Fruit fly (Drosophila melanogaster) whole organism, wandering third instar larva: ENCODE data around the gene CG6290.

Experiments used
- CG32264 ChIP-seq: fragments of 200-800 bp; sonication (Bioruptor generic); optimal IDR thresholded peaks from 2 replicates; lab custom pipeline; 2016; ENCODE audit warnings: missing biosample characterization, missing genetic modification characterization
- CG9705 ChIP-seq: fragments of 200-800 bp; sonication (Bioruptor generic); optimal IDR thresholded peaks from 2 replicates; lab custom pipeline; 2018; ENCODE audit warnings: missing biosample characterization, mild to moderate bottlenecking, missing genetic modification characterization
- CrebA ChIP-seq: fragments of 200-800 bp; sonication (Bioruptor generic); optimal IDR thresholded peaks from 2 replicates; lab custom pipeline; 2016; ENCODE audit warnings: missing biosample characterization, mild to moderate bottlenecking, missing genetic modification characterization, borderline replicate concordance
- GATAd ChIP-seq: sonication (Bioruptor generic); optimal IDR thresholded peaks from 2 replicates; lab custom pipeline; 2016; ENCODE audit warnings: missing biosample characterization, missing genetic modification characterization
- HLH106 ChIP-seq: fragments of 200-800 bp; optimal IDR thresholded peaks from 3 replicates; lab custom pipeline; 2019; ENCODE audit warnings: missing biosample characterization, mild to moderate bottlenecking, missing genetic modification characterization, moderate library complexity
- Hr78 ChIP-seq: fragments of >200 bp; optimal IDR thresholded peaks from 2 replicates; lab custom pipeline; 2017; ENCODE audit warnings: missing biosample characterization, missing genetic modification characterization
- Hr83 ChIP-seq: fragments of 200-300 bp; sonication (Bioruptor generic); optimal IDR thresholded peaks from 2 replicates; lab custom pipeline; 2016; ENCODE audit warnings: missing biosample characterization, mild to moderate bottlenecking, missing genetic modification characterization, moderate library complexity; ENCODE audit not compliant: poor library complexity, severe bottlenecking
- Mio ChIP-seq: sonication (Bioruptor generic); optimal IDR thresholded peaks from 2 replicates; lab custom pipeline; 2016; ENCODE audit warnings: missing biosample characterization, missing genetic modification characterization
- Myc ChIP-seq: fragments of >200 bp; optimal IDR thresholded peaks from 2 replicates; lab custom pipeline; 2017
- N ChIP-seq: fragments of >200 bp; optimal IDR thresholded peaks from 2 replicates; lab custom pipeline; 2018; ENCODE audit warnings: missing biosample characterization, missing external identifiers, missing genetic modification characterization
- OdsH ChIP-seq: fragments of 200-800 bp; sonication (Bioruptor generic); optimal IDR thresholded peaks from 2 replicates; lab custom pipeline; 2016; ENCODE audit warnings: missing biosample characterization, mild to moderate bottlenecking, missing genetic modification characterization
- Rel ChIP-seq, 2 experiments: fragments of 200-800 bp; sonication (Bioruptor generic) in 1 of 2; optimal IDR thresholded peaks; 2 replicates in 1 of 2; 3 replicates in 1 of 2; lab custom pipeline; 2016 to 2019; ENCODE audit warnings: mild to moderate bottlenecking in 2 of 2, missing biosample characterization in 2 of 2, missing genetic modification characterization in 2 of 2, moderate library complexity in 1 of 2
- Sp1 ChIP-seq: fragments of 200-800 bp; sonication (Bioruptor generic); optimal IDR thresholded peaks from 3 replicates; lab custom pipeline; 2019; ENCODE audit warnings: missing biosample characterization, mild to moderate bottlenecking, missing genetic modification characterization, moderate library complexity
- Vsx2 ChIP-seq: fragments of 200-300, 225-300 bp; sonication (Bioruptor generic); optimal IDR thresholded peaks from 2 replicates; lab custom pipeline; 2018; ENCODE audit warnings: missing biosample characterization, missing genetic modification characterization; ENCODE audit not compliant: partially characterized antibody
- br ChIP-seq: fragments of 200-800 bp; sonication (Bioruptor generic); optimal IDR thresholded peaks from 2 replicates; lab custom pipeline; 2016; ENCODE audit warnings: missing biosample characterization, missing genetic modification characterization
- brk ChIP-seq: fragments of 200-800 bp; sonication (Bioruptor generic); optimal IDR thresholded peaks from 2 replicates; lab custom pipeline; 2016; ENCODE audit warnings: missing biosample characterization, mild to moderate bottlenecking, missing genetic modification characterization
- dl ChIP-seq, 2 experiments: fragments of 175-275, 200-275 bp in 1 of 2; fragments of 200-275 bp in 1 of 2; sonication (Bioruptor generic); optimal IDR thresholded peaks; lab custom pipeline; 2018; ENCODE audit warnings: mild to moderate bottlenecking in 2 of 2, missing biosample characterization in 2 of 2, missing genetic modification characterization in 2 of 2, moderate library complexity in 2 of 2; ENCODE audit not compliant: partially characterized antibody in 2 of 2, insufficient read depth in 1 of 2
- dmrt93B ChIP-seq: fragments of 200-800 bp; sonication (Bioruptor generic); optimal IDR thresholded peaks from 2 replicates; lab custom pipeline; 2018; ENCODE audit warnings: missing biosample characterization, mild to moderate bottlenecking, missing genetic modification characterization
- dsf ChIP-seq: sonication (Bioruptor generic); optimal IDR thresholded peaks from 2 replicates; lab custom pipeline; 2016; ENCODE audit warnings: missing biosample characterization, missing genetic modification characterization, borderline replicate concordance
- ey ChIP-seq: fragments of 200-800 bp; sonication (Bioruptor generic); optimal IDR thresholded peaks from 2 replicates; lab custom pipeline; 2016; ENCODE audit warnings: missing biosample characterization, missing genetic modification characterization
- fru ChIP-seq: fragments of 200-800 bp; sonication (Bioruptor generic); optimal IDR thresholded peaks from 3 replicates; lab custom pipeline; 2016; ENCODE audit warnings: missing biosample characterization, mild to moderate bottlenecking, missing genetic modification characterization
- h ChIP-seq: fragments of 200-800 bp; sonication (Bioruptor generic); optimal IDR thresholded peaks from 3 replicates; lab custom pipeline; 2016; ENCODE audit warnings: missing biosample characterization, mild to moderate bottlenecking, missing genetic modification characterization
- lola ChIP-seq: fragments of >200 bp; optimal IDR thresholded peaks from 2 replicates; lab custom pipeline; 2017; ENCODE audit warnings: missing biosample characterization, missing genetic modification characterization
- pan ChIP-seq: fragments of >200 bp; optimal IDR thresholded peaks from 2 replicates; lab custom pipeline; 2017
- psq ChIP-seq: fragments of 200-800 bp; sonication (Bioruptor generic); optimal IDR thresholded peaks from 3 replicates; lab custom pipeline; 2017; ENCODE audit warnings: missing biosample characterization, mild to moderate bottlenecking, missing genetic modification characterization, moderate library complexity
- rgr ChIP-seq: fragments of 200-800 bp; sonication (Bioruptor generic); optimal IDR thresholded peaks from 3 replicates; lab custom pipeline; 2016; ENCODE audit warnings: missing biosample characterization, mild to moderate bottlenecking, missing genetic modification characterization
- sv ChIP-seq: fragments of 200-800 bp; sonication (Bioruptor generic); optimal IDR thresholded peaks from 3 replicates; lab custom pipeline; 2016; ENCODE audit warnings: missing biosample characterization, missing genetic modification characterization
- tai ChIP-seq: sonication (Bioruptor generic); optimal IDR thresholded peaks from 2 replicates; lab custom pipeline; 2016; ENCODE audit warnings: missing biosample characterization, missing genetic modification characterization
- woc ChIP-seq: sonication (Bioruptor generic); optimal IDR thresholded peaks from 2 replicates; lab custom pipeline; 2016; ENCODE audit warnings: missing biosample characterization, mild to moderate bottlenecking, missing genetic modification characterization

CG6290 gene

dm6 chrX:18407394-18407721 lies 29.9 kb upstream of the CG6290 start:
- TF ChIP-seq h (peak; percentile 20), sv (GFP tag; lab: Kevin White, UChicago) (no peak), CG9705 (no peak), pan (lab: Kevin White, UChicago) (no peak), brk (GFP tag; lab: Kevin White, UChicago) (no peak), fru (GFP tag; lab: Kevin White, UChicago) (peak; percentile 13), Hr83 (GFP tag; lab: Kevin White, UChicago) (no peak), Sp1 (GFP tag; lab: Kevin White, UChicago) (no peak), rgr (GFP tag; lab: Kevin White, UChicago) (no peak), OdsH (GFP tag; lab: Kevin White, UChicago) (no peak), Mio (GFP tag; lab: Kevin White, UChicago) (no peak), lola (no peak), GATAd (no peak), woc (GFP tag; lab: Kevin White, UChicago) (no peak), dmrt93B (GFP tag; lab: Kevin White, UChicago) (no peak), br (no peak), CG32264 (GFP tag; lab: Kevin White, UChicago) (no peak), psq (GFP tag; lab: Kevin White, UChicago) (no peak)

dm6 chrX:18409449-18409848 lies 27.8 kb upstream of the CG6290 start:
- TF ChIP-seq fru (GFP tag; lab: Kevin White, UChicago), result no peak
- peak; percentile 3 for TF ChIP-seq Myc (lab: Kevin White, UChicago)
- TF ChIP-seq woc (GFP tag; lab: Kevin White, UChicago), result no peak
- no peak for TF ChIP-seq ey (GFP tag; lab: Kevin White, UChicago)
- TF ChIP-seq Vsx2, result peak; percentile 85
- TF ChIP-seq dsf (GFP tag; lab: Kevin White, UChicago), result no peak
- TF ChIP-seq br, result no peak
- no peak for TF ChIP-seq HLH106 (tag; lab: Kevin White, UChicago)
- TF ChIP-seq Rel (GFP tag; optimal IDR thresholded peaks at IDR 0.05; lab: Kevin White, UChicago), result no peak
- TF ChIP-seq Rel (tag; optimal IDR thresholded peaks at IDR 0.05; lab: Kevin White, UChicago), result peak; percentile 4
- TF ChIP-seq N (GFP tag; lab: Kevin White, UChicago), result peak; percentile 6

- TF ChIP-seq dl (GFP tag; optimal IDR thresholded peaks at IDR 0.05; lab: Kevin White, UChicago; ENCODE audit: insufficient read depth in 1 of 2, partially characterized antibody in 2 of 2) (no peak), psq (GFP tag; lab: Kevin White, UChicago) (peak; percentile 33)
Measured at dm6 chrX:18409938-18410337, 27.4 kb upstream of the CG6290 start, which contains the start of gene Nt5b. Nt5b (minus strand) TSS chrX:18410144.

- TF ChIP-seq GATAd, result no peak
- no peak for TF ChIP-seq CrebA
- no peak for TF ChIP-seq ey (GFP tag; lab: Kevin White, UChicago)
- no peak for TF ChIP-seq psq (GFP tag; lab: Kevin White, UChicago)
Measured at dm6 chrX:18415115-18415514, 22.2 kb upstream of the CG6290 start, which contains the start of gene CG15056. CG15056 (plus strand) TSS chrX:18415415.

dm6 chrX:18422112-18422511 lies 15.2 kb upstream of the CG6290 start, which contains the start of gene CG42323:
CG42323 (plus strand) TSS chrX:18422413.
- TF ChIP-seq Rel (GFP tag; optimal IDR thresholded peaks at IDR 0.05; lab: Kevin White, UChicago) (no peak), Rel (tag; optimal IDR thresholded peaks at IDR 0.05; lab: Kevin White, UChicago) (no peak), GATAd (no peak), h (no peak), tai (GFP tag; lab: Kevin White, UChicago) (no peak), woc (GFP tag; lab: Kevin White, UChicago) (no peak), Hr78 (GFP tag; lab: Kevin White, UChicago) (no peak)

dm6 chrX:18438568-18438967 lies 1.3 kb downstream of the CG6290 start, which contains the start of gene CG32551:
CG32551 (plus strand) TSS chrX:18438868.
- no peak for TF ChIP-seq N (GFP tag; lab: Kevin White, UChicago)
